Fruit fly (Drosophila melanogaster) whole organism, wandering third instar larva: ENCODE results near the gene Nuf2.

ENCODE experiments used
- Abd-B ChIP-seq: fragments of >200 bp; optimal IDR thresholded peaks from 2 replicates; lab custom pipeline; 2017; ENCODE audit warnings: missing biosample characterization, missing genetic modification characterization
- CG32264 ChIP-seq: fragments of 200-800 bp; sonication (Bioruptor generic); optimal IDR thresholded peaks from 2 replicates; lab custom pipeline; 2016; ENCODE audit warnings: missing biosample characterization, missing genetic modification characterization
- Dfd ChIP-seq: fragments of >200 bp; optimal IDR thresholded peaks from 2 replicates; lab custom pipeline; 2017; ENCODE audit warnings: missing biosample characterization, missing genetic modification characterization
- HLH106 ChIP-seq: fragments of 200-800 bp; optimal IDR thresholded peaks from 3 replicates; lab custom pipeline; 2019; ENCODE audit warnings: missing biosample characterization, mild to moderate bottlenecking, missing genetic modification characterization, moderate library complexity
- Hnf4 ChIP-seq: fragments of 200-800 bp; sonication (Bioruptor generic); optimal IDR thresholded peaks from 2 replicates; lab custom pipeline; 2016; ENCODE audit warnings: missing biosample characterization, mild to moderate bottlenecking, missing genetic modification characterization
- Hr78 ChIP-seq: fragments of >200 bp; optimal IDR thresholded peaks from 2 replicates; lab custom pipeline; 2017; ENCODE audit warnings: missing biosample characterization, missing genetic modification characterization
- Hr83 ChIP-seq: fragments of 200-300 bp; sonication (Bioruptor generic); optimal IDR thresholded peaks from 2 replicates; lab custom pipeline; 2016; ENCODE audit warnings: missing biosample characterization, mild to moderate bottlenecking, missing genetic modification characterization, moderate library complexity; ENCODE audit not compliant: poor library complexity, severe bottlenecking
- Jra ChIP-seq: sonication (Bioruptor generic); optimal IDR thresholded peaks from 2 replicates; lab custom pipeline; 2016; ENCODE audit warnings: missing biosample characterization, missing genetic modification characterization
- Mio ChIP-seq: sonication (Bioruptor generic); optimal IDR thresholded peaks from 2 replicates; lab custom pipeline; 2016; ENCODE audit warnings: missing biosample characterization, missing genetic modification characterization
- Myc ChIP-seq: fragments of >200 bp; optimal IDR thresholded peaks from 2 replicates; lab custom pipeline; 2017
- OdsH ChIP-seq: fragments of 200-800 bp; sonication (Bioruptor generic); optimal IDR thresholded peaks from 2 replicates; lab custom pipeline; 2016; ENCODE audit warnings: missing biosample characterization, mild to moderate bottlenecking, missing genetic modification characterization
- Rel ChIP-seq, 2 experiments: fragments of 200-800 bp; sonication (Bioruptor generic) in 1 of 2; optimal IDR thresholded peaks; 2 replicates in 1 of 2; 3 replicates in 1 of 2; lab custom pipeline; 2016 to 2019; ENCODE audit warnings: mild to moderate bottlenecking in 2 of 2, missing biosample characterization in 2 of 2, missing genetic modification characterization in 2 of 2, moderate library complexity in 1 of 2
- Sp1 ChIP-seq: fragments of 200-800 bp; sonication (Bioruptor generic); optimal IDR thresholded peaks from 3 replicates; lab custom pipeline; 2019; ENCODE audit warnings: missing biosample characterization, mild to moderate bottlenecking, missing genetic modification characterization, moderate library complexity
- br ChIP-seq: fragments of 200-800 bp; sonication (Bioruptor generic); optimal IDR thresholded peaks from 2 replicates; lab custom pipeline; 2016; ENCODE audit warnings: missing biosample characterization, missing genetic modification characterization
- brk ChIP-seq: fragments of 200-800 bp; sonication (Bioruptor generic); optimal IDR thresholded peaks from 2 replicates; lab custom pipeline; 2016; ENCODE audit warnings: missing biosample characterization, mild to moderate bottlenecking, missing genetic modification characterization
- dmrt93B ChIP-seq: fragments of 200-800 bp; sonication (Bioruptor generic); optimal IDR thresholded peaks from 2 replicates; lab custom pipeline; 2018; ENCODE audit warnings: missing biosample characterization, mild to moderate bottlenecking, missing genetic modification characterization
- dsf ChIP-seq: sonication (Bioruptor generic); optimal IDR thresholded peaks from 2 replicates; lab custom pipeline; 2016; ENCODE audit warnings: missing biosample characterization, missing genetic modification characterization, borderline replicate concordance
- ey ChIP-seq: fragments of 200-800 bp; sonication (Bioruptor generic); optimal IDR thresholded peaks from 2 replicates; lab custom pipeline; 2016; ENCODE audit warnings: missing biosample characterization, missing genetic modification characterization
- foxo ChIP-seq, 2 experiments: fragments of 200-800 bp; sonication (Bioruptor generic); optimal IDR thresholded peaks; 2 replicates in 1 of 2; 3 replicates in 1 of 2; lab custom pipeline; 2016 to 2017; ENCODE audit warnings: missing biosample characterization in 2 of 2, missing genetic modification characterization in 2 of 2
- fru ChIP-seq: fragments of 200-800 bp; sonication (Bioruptor generic); optimal IDR thresholded peaks from 3 replicates; lab custom pipeline; 2016; ENCODE audit warnings: missing biosample characterization, mild to moderate bottlenecking, missing genetic modification characterization
- h ChIP-seq: fragments of 200-800 bp; sonication (Bioruptor generic); optimal IDR thresholded peaks from 3 replicates; lab custom pipeline; 2016; ENCODE audit warnings: missing biosample characterization, mild to moderate bottlenecking, missing genetic modification characterization
- psq ChIP-seq: fragments of 200-800 bp; sonication (Bioruptor generic); optimal IDR thresholded peaks from 3 replicates; lab custom pipeline; 2017; ENCODE audit warnings: missing biosample characterization, mild to moderate bottlenecking, missing genetic modification characterization, moderate library complexity
- rgr ChIP-seq: fragments of 200-800 bp; sonication (Bioruptor generic); optimal IDR thresholded peaks from 3 replicates; lab custom pipeline; 2016; ENCODE audit warnings: missing biosample characterization, mild to moderate bottlenecking, missing genetic modification characterization
- sage ChIP-seq: fragments of 200-800 bp; sonication (Bioruptor generic); optimal IDR thresholded peaks from 2 replicates; lab custom pipeline; 2016; ENCODE audit warnings: missing biosample characterization, mild to moderate bottlenecking, missing genetic modification characterization
- sv ChIP-seq: fragments of 200-800 bp; sonication (Bioruptor generic); optimal IDR thresholded peaks from 3 replicates; lab custom pipeline; 2016; ENCODE audit warnings: missing biosample characterization, missing genetic modification characterization
- usp ChIP-seq: fragments of >200 bp; optimal IDR thresholded peaks from 2 replicates; lab custom pipeline; 2017; ENCODE audit warnings: missing biosample characterization, missing genetic modification characterization
- woc ChIP-seq: sonication (Bioruptor generic); optimal IDR thresholded peaks from 2 replicates; lab custom pipeline; 2016; ENCODE audit warnings: missing biosample characterization, mild to moderate bottlenecking, missing genetic modification characterization

Nuf2 gene

dm6 chr2L:7026308-7026707 lies 39.3 kb downstream of the Nuf2 start:
- TF ChIP-seq brk (no peak), Rel (GFP tag; optimal IDR thresholded peaks at IDR 0.05; lab: Kevin White, UChicago) (no peak), Rel (tag; optimal IDR thresholded peaks at IDR 0.05; lab: Kevin White, UChicago) (peak; percentile 65), Jra (GFP tag; lab: Kevin White, UChicago) (no peak)

dm6 chr2L:7025247-7025646 lies 40.4 kb downstream of the Nuf2 start:
- TF ChIP-seq Dfd (GFP tag; lab: Kevin White, UChicago) (peak; percentile 95), usp (no peak)

dm6 chr2L:7023614-7024259 lies 41.9 kb downstream of the Nuf2 start, which contains the start of gene Gart:
TSS of gene Gart (minus strand) at chr2L:7023898.
- TF ChIP-seq Rel (GFP tag; optimal IDR thresholded peaks at IDR 0.05; lab: Kevin White, UChicago) (no peak), Rel (tag; optimal IDR thresholded peaks at IDR 0.05; lab: Kevin White, UChicago) (peak; percentile 39), HLH106 (peak; percentile 66), sage (peak; percentile 85), Abd-B (GFP tag; lab: Kevin White, UChicago) (no peak), dmrt93B (GFP tag; lab: Kevin White, UChicago) (no peak), Myc (lab: Kevin White, UChicago) (no peak), Jra (GFP tag; lab: Kevin White, UChicago) (peak; percentile 48), dsf (GFP tag; lab: Kevin White, UChicago) (peak; percentile 56), br (GFP tag; lab: Kevin White, UChicago) (peak; percentile 92), woc (GFP tag; lab: Kevin White, UChicago) (peak; percentile 64), foxo (GFP tag; optimal IDR thresholded peaks at IDR 0.05; lab: Kevin White, UChicago) (peak; percentile 40 to 91), h (GFP tag; lab: Kevin White, UChicago) (peak; percentile 92), Mio (peak; percentile 53), CG32264 (GFP tag; lab: Kevin White, UChicago) (peak; percentile 75), ey (GFP tag; lab: Kevin White, UChicago) (peak; percentile 92), sv (peak; percentile 64), brk (peak; percentile 43), OdsH (peak; percentile 91), Hr78 (GFP tag; lab: Kevin White, UChicago) (no peak), rgr (GFP tag; lab: Kevin White, UChicago) (peak; percentile 91), fru (GFP tag; lab: Kevin White, UChicago) (peak; percentile 91), Hr83 (no peak), Sp1 (peak; percentile 89), psq (peak; percentile 82), Hnf4 (peak; percentile 84), Dfd (GFP tag; lab: Kevin White, UChicago) (no peak)
- TF ChIP-seq, all 38 proteins: peak for 20

- no peak for TF ChIP-seq rgr (GFP tag; lab: Kevin White, UChicago)
- TF ChIP-seq Rel (GFP tag; optimal IDR thresholded peaks at IDR 0.05; lab: Kevin White, UChicago) = no peak
- TF ChIP-seq Rel (tag; optimal IDR thresholded peaks at IDR 0.05; lab: Kevin White, UChicago) = peak; percentile 62
- TF ChIP-seq, all 38 proteins: peak for 1
These were observed 44.3 kb downstream of the Nuf2 start, which contains the start of gene Pcp for dm6 chr2L:7021382-7021781. TSS of gene Pcp (plus strand) at chr2L:7021682.
